Worm (Caenorhabditis elegans) whole organism, L4/young adult: ENCODE results near the gene T13C5.9.
A peak's percentile ranks its signal among the peaks of the same experiment; 100 is the strongest.

Experiments used
- W03F9.2 ChIP-seq: fragments of 150-350 bp; optimal IDR thresholded peaks from 2 replicates; lab custom pipeline; 2014; ENCODE audit warnings: missing biosample characterization, missing genetic modification characterization
- dao-5 ChIP-seq: sonication (generic microtip); optimal IDR thresholded peaks from 2 replicates; lab custom pipeline; 2016; ENCODE audit warnings: missing genotype, missing genetic modification characterization, moderate library complexity, missing compliant biosample characterization
- him-1 ChIP-seq: sonication (generic microtip); optimal IDR thresholded peaks from 2 replicates; lab custom pipeline; 2016; ENCODE audit warnings: missing genotype, missing genetic modification reagents, missing genetic modification characterization, missing compliant biosample characterization

The T13C5.9 gene

DNA sequence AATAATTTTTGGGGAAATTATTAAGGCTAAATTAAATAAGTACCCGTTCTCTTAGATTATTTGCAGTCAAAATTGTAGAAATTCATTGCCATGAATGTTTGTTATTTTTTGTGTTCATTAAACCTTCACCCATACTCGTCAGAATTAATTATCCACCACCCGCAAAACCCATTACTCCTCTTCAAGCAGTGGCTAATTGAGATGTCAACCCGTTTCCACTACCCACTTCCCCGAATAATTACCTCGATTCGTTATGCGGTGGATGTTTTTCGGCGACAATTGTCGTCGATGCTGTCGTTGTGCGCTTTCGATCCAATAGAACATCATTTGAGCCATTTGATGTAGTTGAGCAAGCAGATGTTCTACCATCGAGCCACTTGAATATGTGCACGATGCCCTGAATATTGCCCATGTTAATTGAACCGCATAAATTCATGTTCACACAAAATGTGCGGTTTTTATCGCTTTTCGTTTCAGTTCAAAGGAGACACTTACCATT is 21.3 kb downstream of the T13C5.9 start:
- TF ChIP-seq him-1 (tag; lab: Kevin White, UChicago) (no peak), W03F9.2 (tag; lab: Kevin White, UChicago) (no peak), dao-5 (tag; lab: Kevin White, UChicago) (no peak)

DNA sequence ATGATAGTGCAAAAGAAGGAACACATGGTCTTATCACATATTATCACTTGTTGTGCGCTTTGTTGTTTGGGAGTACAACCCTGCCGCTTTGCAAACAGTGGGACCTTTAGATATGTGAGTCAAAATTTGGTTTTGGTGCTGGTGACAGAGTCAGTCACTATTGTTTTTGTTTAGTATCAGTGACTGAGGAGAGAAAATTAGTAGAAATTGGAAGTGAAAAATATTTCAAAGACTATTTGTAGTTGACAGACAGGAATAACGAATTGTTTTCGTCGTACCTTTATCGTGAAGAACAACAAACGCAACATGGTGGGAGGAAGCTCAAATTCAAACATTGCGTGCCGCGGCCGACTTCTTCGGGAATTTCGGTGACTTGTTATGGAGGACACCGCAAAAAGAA is 26.5 kb downstream of the T13C5.9 start, which contains the start of gene lrch-1:
Gene lrch-1 (minus strand): TSS at position 101 of the 400 bp plus-strand sequence.
- TF ChIP-seq dao-5 (tag; lab: Kevin White, UChicago) (no peak), him-1 (tag; lab: Kevin White, UChicago) (no peak), W03F9.2 (tag; lab: Kevin White, UChicago) (no peak)

DNA sequence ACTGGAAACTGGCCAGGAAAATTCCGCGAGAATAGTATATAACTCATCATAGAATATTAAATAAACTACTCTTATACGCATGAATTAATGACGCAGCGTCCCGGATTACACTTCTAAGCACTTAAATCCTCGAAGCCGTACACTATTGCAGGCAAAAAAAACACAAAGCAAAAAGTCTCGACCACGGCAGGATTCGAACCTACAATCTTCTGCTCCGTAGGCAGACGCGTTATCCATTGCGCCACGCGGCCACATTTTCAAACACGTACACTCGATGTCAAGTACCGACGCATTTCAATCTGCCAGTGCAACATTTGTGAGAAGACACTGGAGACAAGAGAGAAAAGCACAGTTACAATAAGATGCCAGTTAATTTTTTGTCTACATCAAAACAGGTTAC is 29.8 kb downstream of the T13C5.9 start:
- TF ChIP-seq W03F9.2 (tag; lab: Kevin White, UChicago), result no peak
- no peak for TF ChIP-seq dao-5 (tag; lab: Kevin White, UChicago)
- peak; percentile 57 for TF ChIP-seq him-1 (tag; lab: Kevin White, UChicago)

DNA sequence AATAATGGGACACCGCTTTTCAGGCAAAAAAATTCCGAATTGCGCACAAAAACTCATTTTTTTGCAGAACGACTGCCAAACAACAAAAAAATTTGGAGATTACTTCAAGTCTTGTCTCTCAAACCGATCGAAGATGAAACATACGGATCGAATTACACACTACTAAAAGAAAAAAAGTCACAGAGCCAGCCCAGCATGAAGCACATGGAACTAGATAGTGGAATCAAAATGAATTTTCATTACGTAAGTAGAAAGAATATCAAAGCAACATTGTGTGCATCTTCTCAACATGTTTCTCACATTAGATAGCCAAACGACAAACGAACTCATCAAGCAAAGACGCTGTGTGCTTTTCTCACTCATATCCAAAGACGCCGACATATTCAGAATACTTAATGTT is 31.0 kb downstream of the T13C5.9 start:
- TF ChIP-seq dao-5 (tag; lab: Kevin White, UChicago), result no peak
- TF ChIP-seq W03F9.2 (tag; lab: Kevin White, UChicago), result no peak
- no peak for TF ChIP-seq him-1 (tag; lab: Kevin White, UChicago)

DNA sequence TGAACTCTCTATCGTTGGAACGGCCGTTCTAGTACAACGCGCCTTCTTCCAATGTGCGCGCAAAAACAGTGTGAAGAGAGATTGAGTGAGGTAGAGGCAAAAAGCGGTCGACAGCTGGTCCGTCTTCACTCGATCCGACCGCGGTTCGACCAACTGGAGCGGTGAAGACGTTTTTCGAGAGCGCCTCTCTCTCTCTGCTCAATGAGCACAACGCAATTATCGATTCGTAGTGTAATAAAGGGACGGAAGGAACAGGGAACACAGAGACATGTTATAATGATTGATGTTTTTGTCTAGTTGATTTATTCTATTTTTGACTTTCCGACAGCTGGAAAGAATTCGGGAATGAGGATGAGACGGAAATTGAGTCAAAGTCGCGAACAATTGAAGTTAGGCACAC is 34.8 kb downstream of the T13C5.9 start:
- TF ChIP-seq dao-5 (tag; lab: Kevin White, UChicago), result no peak
- TF ChIP-seq W03F9.2 (tag; lab: Kevin White, UChicago), result no peak
- TF ChIP-seq him-1 (tag; lab: Kevin White, UChicago), result no peak

DNA sequence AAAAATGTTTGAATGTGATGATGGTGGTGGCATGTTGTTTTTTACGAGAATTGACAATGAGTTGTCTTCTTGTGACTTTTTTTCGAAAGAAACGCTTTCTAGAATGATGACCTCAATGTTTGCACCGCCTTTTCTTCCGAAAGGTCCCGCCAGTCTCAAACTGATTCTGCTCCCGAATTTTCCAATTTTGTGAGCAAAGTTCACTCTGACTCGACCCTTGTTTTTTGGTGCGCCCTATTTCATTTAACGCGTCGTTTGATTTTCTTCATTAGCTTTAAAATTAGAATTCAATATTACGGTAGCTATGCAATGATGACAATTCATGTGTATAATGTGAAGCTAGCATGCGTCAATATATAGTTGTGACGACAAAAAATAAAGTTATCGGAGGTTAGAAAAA is 40.6 kb downstream of the T13C5.9 start, which contains the start of gene lite-1:
Gene lite-1 (minus strand): TSS at position 101 of the 400 bp plus-strand sequence.
- TF ChIP-seq dao-5 (tag; lab: Kevin White, UChicago) (no peak), him-1 (tag; lab: Kevin White, UChicago) (no peak), W03F9.2 (tag; lab: Kevin White, UChicago) (no peak)

DNA sequence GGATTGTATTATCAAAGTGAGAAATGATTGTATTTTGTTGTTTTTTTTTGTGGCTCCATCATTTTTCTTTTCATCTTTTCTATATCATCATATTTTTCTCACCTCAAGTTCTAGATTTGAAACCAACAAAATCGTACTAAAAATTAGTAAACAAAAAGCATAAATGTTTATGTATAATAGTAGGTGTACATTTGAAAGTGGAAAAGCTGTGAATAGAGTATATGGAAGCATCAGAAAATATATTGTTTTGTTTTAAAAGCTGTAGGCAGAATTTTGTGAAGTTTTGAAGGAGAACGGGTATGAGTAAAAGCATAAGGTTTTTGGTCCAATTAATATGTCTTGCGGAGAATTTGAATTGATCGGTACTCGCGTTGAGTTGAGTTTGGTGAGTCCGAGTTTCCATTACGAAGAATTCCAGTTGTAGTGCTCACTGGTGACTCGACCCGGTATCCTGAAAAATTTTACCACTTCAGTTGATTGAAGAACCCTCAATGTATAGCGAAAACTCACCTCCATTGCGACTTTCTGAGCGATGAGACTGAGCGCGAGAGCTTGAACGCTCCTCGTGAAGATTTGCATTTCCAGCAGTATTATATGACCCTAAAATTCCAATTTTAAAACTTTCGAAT is 43.1 kb downstream of the T13C5.9 start, which contains the start of gene C14F11.4:
Gene C14F11.4 (minus strand): TSS at position 51 of the 629 bp plus-strand sequence.
- TF ChIP-seq W03F9.2 (tag; lab: Kevin White, UChicago), result no peak
- TF ChIP-seq dao-5 (tag; lab: Kevin White, UChicago), result no peak
- no peak for TF ChIP-seq him-1 (tag; lab: Kevin White, UChicago)

DNA sequence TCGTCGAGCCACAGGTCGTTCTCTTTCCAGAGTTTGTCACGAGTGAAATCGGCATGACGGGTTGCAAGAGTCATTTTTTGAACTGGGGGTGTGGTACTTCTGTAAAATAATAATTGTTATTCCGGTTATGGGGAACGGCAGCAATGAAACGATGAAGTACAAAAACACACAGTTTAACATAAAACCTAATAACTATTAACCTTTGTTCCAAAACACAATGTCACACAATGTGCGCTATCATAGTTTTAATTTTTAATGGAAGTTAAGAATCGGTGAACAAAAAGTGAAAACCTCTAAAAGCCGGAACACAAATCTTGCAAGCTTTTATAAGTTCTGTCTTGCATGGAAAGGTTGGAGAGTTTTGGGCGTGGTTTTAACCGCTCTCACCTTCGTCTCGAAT is 45.4 kb downstream of the T13C5.9 start, which contains the start of gene hsp-43:
Gene hsp-43 (minus strand): TSS at position 101 of the 400 bp plus-strand sequence.
- no peak for TF ChIP-seq W03F9.2 (tag; lab: Kevin White, UChicago)
- TF ChIP-seq him-1 (tag; lab: Kevin White, UChicago), result no peak
- TF ChIP-seq dao-5 (tag; lab: Kevin White, UChicago), result no peak

DNA sequence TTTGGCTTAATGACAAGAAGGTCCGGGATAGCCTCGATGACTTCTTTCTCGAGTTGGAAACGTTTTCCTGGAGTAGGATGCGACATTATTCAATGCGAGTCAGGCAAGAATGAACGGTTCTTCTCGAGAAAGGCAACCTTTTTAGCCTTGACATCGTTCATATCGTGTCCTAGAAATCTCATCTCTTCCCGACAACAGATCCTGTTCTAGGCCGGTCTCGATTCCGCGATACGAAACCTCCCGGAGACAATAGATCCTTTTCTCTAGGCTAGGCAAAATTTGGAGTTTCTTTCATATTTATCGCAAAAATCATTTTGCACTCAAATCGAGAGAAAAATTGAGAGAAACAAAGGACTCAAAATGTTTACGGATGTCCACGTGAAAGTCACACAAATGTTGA is 48.9 kb downstream of the T13C5.9 start, which contains the start of gene rml-3:
Gene rml-3 (minus strand): TSS at position 93 of the 400 bp plus-strand sequence.
- no peak for TF ChIP-seq dao-5 (tag; lab: Kevin White, UChicago)
- no peak for TF ChIP-seq W03F9.2 (tag; lab: Kevin White, UChicago)
- TF ChIP-seq him-1 (tag; lab: Kevin White, UChicago), result no peak

DNA sequence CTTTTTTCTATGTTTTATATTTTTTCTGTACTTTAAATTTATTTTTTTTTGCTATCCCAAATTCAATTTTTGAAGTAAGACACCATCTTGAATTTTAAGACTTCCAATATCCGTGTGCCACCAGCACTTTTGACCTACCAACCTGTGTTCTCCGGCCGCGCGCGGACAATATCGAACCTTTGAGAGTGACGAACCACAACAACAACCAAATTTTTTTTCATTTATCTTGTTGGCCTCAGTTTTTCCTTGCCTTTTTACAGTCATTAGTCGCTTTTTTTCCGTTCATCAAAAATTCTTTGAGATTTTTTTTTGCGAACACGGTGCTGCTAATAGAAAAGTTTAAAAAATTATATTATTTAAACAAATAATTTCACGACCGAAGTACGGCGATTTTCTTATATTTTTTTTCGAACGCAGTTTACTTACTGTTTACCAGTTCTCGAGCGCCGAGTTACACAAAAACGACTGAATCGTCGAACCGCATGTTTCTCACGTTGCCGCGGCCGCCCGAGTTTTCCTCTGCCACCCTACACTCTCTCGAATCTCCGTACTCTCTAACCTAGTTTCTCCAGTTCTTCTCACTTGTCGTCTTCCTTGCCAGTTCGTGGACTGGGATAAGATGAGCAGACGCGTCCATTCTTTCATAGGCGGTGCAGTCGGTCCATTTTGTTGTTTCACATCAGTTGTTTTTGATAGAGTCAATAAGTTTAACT is 50.0 kb downstream of the T13C5.9 start:
- TF ChIP-seq him-1 (tag; lab: Kevin White, UChicago) (no peak), W03F9.2 (tag; lab: Kevin White, UChicago) (no peak), dao-5 (tag; lab: Kevin White, UChicago) (no peak)

DNA sequence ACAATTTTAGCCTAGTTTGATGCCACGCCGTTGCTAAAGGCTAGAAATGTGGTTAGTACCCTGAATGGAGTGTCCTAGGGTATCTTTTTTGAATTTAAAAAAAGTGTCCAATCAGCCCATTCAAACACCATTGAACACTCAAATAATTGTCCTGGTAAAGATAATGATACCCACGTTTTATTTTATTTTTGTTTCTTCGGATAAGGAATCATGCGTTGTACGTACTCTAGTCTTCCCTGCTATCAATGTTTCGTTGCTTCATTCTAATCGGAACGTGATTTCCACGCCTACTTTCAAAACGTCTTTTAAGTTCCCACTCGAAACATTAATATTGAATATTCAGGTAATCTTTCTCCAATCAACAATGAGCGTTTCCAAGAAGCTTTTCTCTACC is 50.6 kb downstream of the T13C5.9 start, which contains the start of gene got-2.2:
Gene got-2.2 (plus strand): TSS at position 344 of the 394 bp plus-strand sequence.
- TF ChIP-seq him-1 (tag; lab: Kevin White, UChicago), result no peak
- TF ChIP-seq W03F9.2 (tag; lab: Kevin White, UChicago), result no peak
- no peak for TF ChIP-seq dao-5 (tag; lab: Kevin White, UChicago)
